Worm (Caenorhabditis elegans) whole organism, L1 larva: Measurements from ENCODE around the gene ZC250.5.
A peak's percentile ranks its signal among the peaks of the same experiment; 100 is the strongest.

Experiments
- C04F5.9 ChIP-seq: sonication (generic microtip); optimal IDR thresholded peaks from 2 replicates; lab custom pipeline; 2016; ENCODE audit warnings: missing genetic modification characterization, missing compliant biosample characterization
- C16A3.4 ChIP-seq: fragments of 150-350 bp; optimal IDR thresholded peaks from 2 replicates; lab custom pipeline; 2014; ENCODE audit warnings: missing biosample characterization, missing genetic modification characterization
- C34B4.2 ChIP-seq: sonication (generic microtip); optimal IDR thresholded peaks from 2 replicates; lab custom pipeline; 2017; ENCODE audit warnings: mild to moderate bottlenecking, missing genetic modification characterization, missing compliant biosample characterization
- F16B12.6 ChIP-seq: fragments of 150-350 bp; optimal IDR thresholded peaks from 2 replicates; lab custom pipeline; 2014; ENCODE audit warnings: missing biosample characterization, missing genetic modification characterization
- Y116A8C.19 ChIP-seq: sonication (generic microtip); optimal IDR thresholded peaks from 2 replicates; lab custom pipeline; 2016; ENCODE audit warnings: missing compliant biosample characterization, missing genetic modification characterization, borderline replicate concordance
- aha-1 ChIP-seq: fragments of 150-350 bp; optimal IDR thresholded peaks from 2 replicates; lab custom pipeline; 2014; ENCODE audit warnings: missing biosample characterization, missing genetic modification characterization
- aly-2 ChIP-seq: fragments of 150-350 bp; optimal IDR thresholded peaks from 2 replicates; lab custom pipeline; 2014; ENCODE audit warnings: missing biosample characterization, missing genetic modification characterization
- ama-1 ChIP-seq: fragments of 150-350 bp; optimal IDR thresholded peaks from 2 replicates; lab custom pipeline; 2014
- ceh-63 ChIP-seq: fragments of 200-800 bp; sonication (Bioruptor generic); optimal IDR thresholded peaks from 2 replicates; lab custom pipeline; 2018; ENCODE audit warnings: mild to moderate bottlenecking, missing genetic modification characterization, missing compliant biosample characterization
- ceh-8 ChIP-seq: fragments of 200-800 bp; sonication (Bioruptor generic); optimal IDR thresholded peaks from 2 replicates; lab custom pipeline; 2018; ENCODE audit warnings: mild to moderate bottlenecking, missing genetic modification characterization, moderate library complexity, missing compliant biosample characterization
- ceh-88 ChIP-seq: fragments of 200-800 bp; sonication (Bioruptor generic); IDR thresholded peaks from 2 replicates; pipeline ENCODE4 v1.3.6; 2022; ENCODE audit warnings: missing genetic modification characterization, missing compliant biosample characterization
- dpl-1 ChIP-seq, 3 experiments: fragments of 150-350 bp in 2 of 3; sonication (generic microtip) in 1 of 3; optimal IDR thresholded peaks; 2 replicates each; lab custom pipeline; 2014 to 2017; ENCODE audit warnings: missing biosample characterization in 3 of 3, missing genetic modification characterization in 3 of 3, missing genetic modification reagents in 3 of 3
- dsc-1 ChIP-seq: sonication (generic microtip); optimal IDR thresholded peaks from 2 replicates; lab custom pipeline; 2016; ENCODE audit warnings: mild to moderate bottlenecking, missing genetic modification characterization, missing compliant biosample characterization
- efl-1 ChIP-seq, 4 experiments: fragments of 150-350 bp; optimal IDR thresholded peaks in 3 of 4; peaks in 1 of 4; 1 replicate in 1 of 4; 2 replicates in 3 of 4; lab custom pipeline; 2014; ENCODE audit warnings: missing biosample characterization in 2 of 4, missing genetic modification characterization in 2 of 4, missing genetic modification reagents in 2 of 4
- egl-13 ChIP-seq: sonication (generic microtip); optimal IDR thresholded peaks from 2 replicates; lab custom pipeline; 2016; ENCODE audit warnings: missing genotype, missing genetic modification reagents, missing genetic modification characterization, missing compliant biosample characterization
- egl-27 ChIP-seq, 2 experiments: fragments of 150-350 bp in 1 of 2; sonication (generic microtip); optimal IDR thresholded peaks; 3 replicates each; lab custom pipeline; 2017 to 2018; ENCODE audit warnings: missing biosample characterization in 2 of 2, missing genetic modification characterization in 2 of 2, missing genetic modification reagents in 2 of 2
- elt-2 ChIP-seq: sonication (generic microtip); optimal IDR thresholded peaks from 2 replicates; lab custom pipeline; 2016; ENCODE audit warnings: missing genetic modification characterization, mild to moderate bottlenecking, inconsistent platforms, missing compliant biosample characterization, missing genetic modification reagents
- fos-1 ChIP-seq: fragments of 150-350 bp; optimal IDR thresholded peaks from 2 replicates; lab custom pipeline; 2014; ENCODE audit warnings: missing biosample characterization, missing genetic modification characterization
- hlh-4 ChIP-seq: sonication (generic microtip); optimal IDR thresholded peaks from 2 replicates; lab custom pipeline; 2016; ENCODE audit warnings: mild to moderate bottlenecking, missing genetic modification characterization, missing compliant biosample characterization
- irx-1 ChIP-seq: sonication (generic microtip); optimal IDR thresholded peaks from 2 replicates; lab custom pipeline; 2016; ENCODE audit warnings: missing genetic modification characterization, missing compliant biosample characterization
- isw-1 ChIP-seq: fragments of 200-800 bp; sonication (Bioruptor generic); IDR thresholded peaks from 2 replicates; pipeline ENCODE4 v1.3.6; 2022; ENCODE audit warnings: missing genetic modification characterization, missing compliant biosample characterization
- jun-1 ChIP-seq: fragments of 150-350 bp; optimal IDR thresholded peaks from 2 replicates; lab custom pipeline; 2014; ENCODE audit warnings: missing biosample characterization, missing genetic modification reagents, missing genetic modification characterization
- lin-13 ChIP-seq: fragments of 150-350 bp; optimal IDR thresholded peaks from 2 replicates; lab custom pipeline; 2014; ENCODE audit warnings: missing biosample characterization, missing genetic modification reagents, missing genetic modification characterization
- lin-15B ChIP-seq: fragments of 150-350 bp; sonication (generic microtip); optimal IDR thresholded peaks from 3 replicates; lab custom pipeline; 2014; ENCODE audit warnings: missing biosample characterization, missing genetic modification characterization
- lin-35 ChIP-seq, 2 experiments: fragments of 150-350 bp; optimal IDR thresholded peaks; 2 replicates each; lab custom pipeline; 2014; ENCODE audit warnings: missing biosample characterization in 2 of 2, missing genetic modification characterization in 2 of 2, missing genetic modification reagents in 2 of 2
- mep-1 ChIP-seq: fragments of 150-350 bp; optimal IDR thresholded peaks from 2 replicates; lab custom pipeline; 2014; ENCODE audit warnings: missing biosample characterization, missing genetic modification characterization
- nhr-11 ChIP-seq: fragments of 150-350 bp; optimal IDR thresholded peaks from 2 replicates; lab custom pipeline; 2014; ENCODE audit warnings: missing biosample characterization, missing genetic modification characterization
- nhr-12 ChIP-seq: sonication (generic microtip); optimal IDR thresholded peaks from 2 replicates; lab custom pipeline; 2017; ENCODE audit warnings: missing biosample characterization, missing genetic modification characterization
- nhr-237 ChIP-seq: fragments of 150-350 bp; optimal IDR thresholded peaks from 2 replicates; lab custom pipeline; 2014; ENCODE audit warnings: missing biosample characterization, missing genetic modification characterization
- nhr-28 ChIP-seq: fragments of 150-350 bp; optimal IDR thresholded peaks from 2 replicates; lab custom pipeline; 2014; ENCODE audit warnings: missing biosample characterization, missing genetic modification characterization
- nhr-47 ChIP-seq: sonication (generic microtip); optimal IDR thresholded peaks from 2 replicates; lab custom pipeline; 2016; ENCODE audit warnings: mild to moderate bottlenecking, missing genetic modification characterization, moderate library complexity, missing compliant biosample characterization
- nhr-76 ChIP-seq: sonication (generic microtip); optimal IDR thresholded peaks from 2 replicates; lab custom pipeline; 2017; ENCODE audit warnings: missing biosample characterization, missing genetic modification characterization
- nhr-84 ChIP-seq: sonication (generic microtip); optimal IDR thresholded peaks from 2 replicates; lab custom pipeline; 2017; ENCODE audit warnings: missing biosample characterization, missing genetic modification characterization
- nhr-85 ChIP-seq: sonication (generic microtip); peaks from one replicate; lab custom pipeline; 2016; ENCODE audit warnings: missing genetic modification characterization, inconsistent platforms, missing compliant biosample characterization
- pag-3 ChIP-seq: sonication (generic microtip); optimal IDR thresholded peaks from 2 replicates; lab custom pipeline; 2017; ENCODE audit warnings: missing genetic modification characterization, mild to moderate bottlenecking, missing compliant biosample characterization, antibody characterized with exemption, borderline replicate concordance; ENCODE audit not compliant: insufficient read depth
- pax-3 ChIP-seq: fragments of 200-800 bp; sonication (Bioruptor generic); optimal IDR thresholded peaks from 2 replicates; lab custom pipeline; 2018; ENCODE audit warnings: mild to moderate bottlenecking, missing genetic modification characterization, moderate library complexity, missing compliant biosample characterization
- rnt-1 ChIP-seq: sonication (generic microtip); optimal IDR thresholded peaks from 2 replicates; lab custom pipeline; 2016; ENCODE audit warnings: mild to moderate bottlenecking, missing genetic modification characterization, moderate library complexity, missing compliant biosample characterization
- skn-1 ChIP-seq: fragments of 150-350 bp; optimal IDR thresholded peaks from 2 replicates; lab custom pipeline; 2014; ENCODE audit warnings: missing biosample characterization, missing genetic modification characterization
- snpc-4 ChIP-seq: fragments of 150-350 bp; optimal IDR thresholded peaks from 2 replicates; lab custom pipeline; 2014; ENCODE audit warnings: missing biosample characterization, missing genetic modification characterization
- snu-23 ChIP-seq: sonication (generic microtip); optimal IDR thresholded peaks from 2 replicates; lab custom pipeline; 2016; ENCODE audit warnings: missing genetic modification characterization, missing compliant biosample characterization
- sox-4 ChIP-seq: sonication (generic microtip); optimal IDR thresholded peaks from 2 replicates; lab custom pipeline; 2016; ENCODE audit warnings: missing genetic modification characterization, missing compliant biosample characterization
- sptf-1 ChIP-seq: fragments of 150-350 bp; optimal IDR thresholded peaks from 2 replicates; lab custom pipeline; 2014; ENCODE audit warnings: missing biosample characterization, missing genetic modification characterization
- tlp-1 ChIP-seq: fragments of 150-350 bp; optimal IDR thresholded peaks from 2 replicates; lab custom pipeline; 2014; ENCODE audit warnings: missing biosample characterization, missing genetic modification characterization
- unc-30 ChIP-seq: sonication (generic microtip); optimal IDR thresholded peaks from 2 replicates; lab custom pipeline; 2017; ENCODE audit warnings: missing biosample characterization, missing genetic modification characterization
- unc-86 ChIP-seq: sonication (generic microtip); optimal IDR thresholded peaks from 2 replicates; lab custom pipeline; 2016; ENCODE audit warnings: missing genetic modification characterization, missing compliant biosample characterization
- xbp-1 ChIP-seq: sonication (generic microtip); optimal IDR thresholded peaks from 2 replicates; lab custom pipeline; 2016; ENCODE audit warnings: missing genetic modification characterization, missing compliant biosample characterization
- ztf-11 ChIP-seq, 2 experiments: sonication (generic microtip); optimal IDR thresholded peaks; 2 replicates each; lab custom pipeline; 2016 to 2017; ENCODE audit warnings: missing genetic modification characterization in 2 of 2, missing biosample characterization in 1 of 2, missing compliant biosample characterization in 1 of 2

The ZC250.5 gene

DNA sequence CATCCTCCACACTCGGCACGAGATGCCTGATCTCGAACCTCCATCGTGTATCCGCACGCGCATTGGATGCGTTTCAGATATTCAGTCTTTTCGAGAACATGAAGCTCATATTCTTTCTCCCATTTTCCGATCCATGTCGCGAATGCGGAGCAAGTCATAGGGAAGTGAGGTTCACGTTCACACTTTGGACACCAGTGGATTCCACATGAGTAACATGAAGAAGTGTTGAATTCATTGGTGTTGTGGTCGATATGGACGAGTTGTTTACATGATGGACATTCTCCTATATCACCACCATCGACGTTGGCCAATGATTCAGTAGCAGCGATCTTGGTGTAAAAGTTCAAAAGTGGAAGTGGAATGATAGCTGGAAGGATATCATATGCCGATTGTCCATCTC lies 35.4 kb downstream of the ZC250.5 start:
- TF ChIP-seq ama-1 (lab: Kevin White, UChicago) (peak; percentile 80), mep-1 (tag; lab: Kevin White, UChicago) (no peak), nhr-84 (tag; lab: Kevin White, UChicago) (no peak)

- TF ChIP-seq sptf-1 (tag; lab: Kevin White, UChicago) (no peak), fos-1 (no peak), irx-1 (peak; percentile 27), F16B12.6 (tag; lab: Kevin White, UChicago) (no peak), rnt-1 (tag; lab: Kevin White, UChicago) (peak; percentile 2), C04F5.9 (tag; lab: Kevin White, UChicago) (no peak), dsc-1 (tag; lab: Kevin White, UChicago) (no peak), xbp-1 (tag; lab: Kevin White, UChicago) (no peak), ztf-11 (tag; optimal IDR thresholded peaks at IDR 0.05; lab: Kevin White, UChicago) (no peak), egl-27 (tag; optimal IDR thresholded peaks at IDR 0.05; lab: Kevin White, UChicago) (no peak), ceh-63 (GFP tag; lab: Kevin White, UChicago) (no peak), ceh-8 (GFP tag; lab: Kevin White, UChicago) (no peak), egl-13 (tag; lab: Kevin White, UChicago) (no peak), pax-3 (tag; lab: Kevin White, UChicago) (peak; percentile 54), lin-35 (GFP tag; optimal IDR thresholded peaks at IDR 0.05; lab: Kevin White, UChicago) (peak in 1 of 2 experiments; percentile 55), nhr-85 (tag; lab: Kevin White, UChicago) (peak; percentile 66), C16A3.4 (no peak), jun-1 (tag; lab: Kevin White, UChicago) (no peak), efl-1 (optimal IDR thresholded peaks at IDR 0.05; lab: Kevin White, UChicago) (no peak), efl-1 (GFP tag; optimal IDR thresholded peaks at IDR 0.05 in 1 of 2; lab: Kevin White, UChicago) (peak in 1 of 2 experiments; percentile 74), snu-23 (peak; percentile 1), nhr-237 (tag; lab: Kevin White, UChicago) (no peak), aha-1 (tag; lab: Kevin White, UChicago) (no peak)
These were observed 37.1 kb downstream of the ZC250.5 start for ce11 chrV:5842507-5843144.

DNA sequence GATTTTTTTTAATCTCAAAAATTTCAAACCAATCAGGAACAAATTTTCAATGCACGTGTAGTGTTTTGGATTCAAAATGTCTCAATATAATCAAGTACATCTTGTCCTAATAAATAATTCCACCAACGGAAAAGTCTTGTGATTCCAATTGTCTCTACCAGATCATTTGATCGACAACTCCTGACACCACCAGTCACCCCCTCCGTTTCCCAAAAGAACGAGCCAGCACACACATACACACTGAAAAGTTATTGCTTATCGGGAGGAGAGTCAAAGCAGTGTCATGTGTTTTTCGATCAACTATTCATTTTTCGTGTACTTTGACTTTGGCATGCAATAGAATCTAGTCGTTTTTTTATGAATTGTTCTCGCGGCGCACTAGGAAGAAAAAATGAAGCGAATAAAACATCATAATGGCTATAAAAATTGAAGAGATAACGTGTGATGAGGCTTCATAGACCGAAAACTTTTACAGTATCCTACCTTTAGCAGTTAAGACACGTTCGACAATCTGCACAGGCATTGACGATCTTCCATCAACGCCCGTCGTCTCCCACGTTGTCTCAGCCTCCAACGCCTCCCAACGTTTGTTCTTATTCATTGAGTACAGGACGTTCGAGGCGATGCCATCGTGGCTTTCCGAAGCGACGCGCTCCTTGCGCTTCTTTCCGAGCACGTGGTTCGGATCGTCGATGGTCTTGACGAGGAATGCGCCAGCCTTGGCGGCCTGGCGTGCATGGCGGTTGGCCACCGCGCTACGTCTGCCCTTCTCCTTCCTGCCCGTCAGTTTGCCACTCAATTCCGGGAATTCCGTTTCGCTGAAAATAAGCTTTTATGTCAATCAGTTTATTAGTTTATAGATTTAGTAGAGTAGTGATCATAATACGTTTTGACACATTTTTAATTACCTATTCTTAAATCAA lies 38.1 kb downstream of the ZC250.5 start:
- TF ChIP-seq dpl-1 (GFP tag; optimal IDR thresholded peaks at IDR 0.05; lab: Kevin White, UChicago) (peak in 2 of 3 experiments; percentile 33 to 41), hlh-4 (tag; lab: Kevin White, UChicago) (no peak), lin-13 (GFP tag; lab: Kevin White, UChicago) (peak; percentile 42), lin-15B (tag; lab: Kevin White, UChicago) (no peak), unc-30 (tag; lab: Kevin White, UChicago) (no peak), unc-86 (tag; lab: Kevin White, UChicago) (no peak), pag-3 (no peak), dsc-1 (tag; lab: Kevin White, UChicago) (peak; percentile 92), F16B12.6 (tag; lab: Kevin White, UChicago) (no peak), nhr-12 (tag; lab: Kevin White, UChicago) (no peak), sox-4 (tag; lab: Kevin White, UChicago) (peak; percentile 53), ceh-8 (GFP tag; lab: Kevin White, UChicago) (no peak), sptf-1 (tag; lab: Kevin White, UChicago) (no peak), skn-1 (tag; lab: Kevin White, UChicago) (peak; percentile 48), nhr-47 (tag; lab: Kevin White, UChicago) (peak; percentile 65), snpc-4 (tag; lab: Kevin White, UChicago) (peak; percentile 33), isw-1 (GFP tag; lab: Robert Waterston, UW) (no peak; the same call in 1 of the 2 replicates), C34B4.2 (tag; lab: Kevin White, UChicago) (no peak), nhr-11 (peak; percentile 73), ceh-88 (GFP tag; lab: Robert Waterston, UW) (no peak), nhr-28 (tag; lab: Kevin White, UChicago) (no peak), tlp-1 (tag; lab: Kevin White, UChicago) (no peak), Y116A8C.19 (tag; lab: Kevin White, UChicago) (no peak), nhr-76 (no peak), elt-2 (tag; lab: Kevin White, UChicago) (peak; percentile 80), aly-2 (tag; lab: Kevin White, UChicago) (no peak)
